Fruit fly (Drosophila melanogaster): Measurements from ENCODE around the gene CG11608.

Gene CG11608

DNA sequence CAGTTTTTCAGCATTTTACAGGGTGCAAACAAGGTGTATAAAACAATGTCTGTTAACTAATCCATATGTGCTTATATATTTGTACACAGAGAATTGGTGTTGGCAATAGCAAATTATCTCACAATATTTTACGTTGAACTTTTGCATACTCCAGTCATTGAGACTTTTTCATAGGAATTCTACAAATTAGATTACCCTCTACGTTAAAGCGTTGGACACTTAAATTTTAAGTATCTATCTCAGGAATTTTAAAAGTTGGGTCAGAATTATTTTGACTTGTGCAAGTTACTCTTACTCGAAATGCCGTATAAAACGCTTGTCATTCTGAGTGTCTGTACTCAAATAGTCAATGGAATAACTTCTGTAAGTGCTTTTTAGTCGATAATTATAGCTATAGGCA, 5.2 kb upstream of the CG11608 start, which contains the start of gene CG18530:
CG18530 (plus strand) TSS at position 301 of the 400 bp plus-strand sequence.
- TF ChIP-seq psq (optimal IDR thresholded peaks at IDR 0.05) (no peak), usp (GFP tag; optimal IDR thresholded peaks at IDR 0.05) (no peak), EcR (GFP tag; optimal IDR thresholded peaks at IDR 0.05) (no peak), CG8478 (optimal IDR thresholded peaks at IDR 0.05) (no peak), pan (optimal IDR thresholded peaks at IDR 0.05) (no peak), Dll (optimal IDR thresholded peaks at IDR 0.05) (no peak)

DNA sequence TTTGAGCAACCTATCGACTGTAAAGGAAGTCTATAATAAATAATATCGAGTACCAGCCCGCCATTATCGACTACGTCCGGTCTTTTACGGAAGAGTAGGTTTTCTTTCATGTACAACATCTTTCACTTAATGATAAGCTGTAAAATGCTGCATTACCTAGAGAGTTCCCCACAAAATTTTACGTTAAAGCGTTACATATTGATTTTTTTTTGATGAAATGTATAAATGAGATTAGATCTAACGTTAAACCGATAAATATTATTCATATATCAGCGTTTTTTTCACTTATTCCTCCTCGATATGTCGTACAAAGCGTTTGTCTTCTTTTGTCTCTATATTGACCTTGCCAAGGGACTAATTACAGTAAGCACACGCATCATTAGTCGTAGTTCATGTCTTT, 3.7 kb upstream of the CG11608 start, which contains the start of gene CG11598:
CG11598 (plus strand) TSS at position 301 of the 400 bp plus-strand sequence.
- TF ChIP-seq Dll (optimal IDR thresholded peaks at IDR 0.05) (no peak), CG8478 (optimal IDR thresholded peaks at IDR 0.05) (no peak), EcR (GFP tag; optimal IDR thresholded peaks at IDR 0.05) (no peak), psq (optimal IDR thresholded peaks at IDR 0.05) (no peak), usp (GFP tag; optimal IDR thresholded peaks at IDR 0.05) (no peak), pan (optimal IDR thresholded peaks at IDR 0.05) (no peak)

DNA sequence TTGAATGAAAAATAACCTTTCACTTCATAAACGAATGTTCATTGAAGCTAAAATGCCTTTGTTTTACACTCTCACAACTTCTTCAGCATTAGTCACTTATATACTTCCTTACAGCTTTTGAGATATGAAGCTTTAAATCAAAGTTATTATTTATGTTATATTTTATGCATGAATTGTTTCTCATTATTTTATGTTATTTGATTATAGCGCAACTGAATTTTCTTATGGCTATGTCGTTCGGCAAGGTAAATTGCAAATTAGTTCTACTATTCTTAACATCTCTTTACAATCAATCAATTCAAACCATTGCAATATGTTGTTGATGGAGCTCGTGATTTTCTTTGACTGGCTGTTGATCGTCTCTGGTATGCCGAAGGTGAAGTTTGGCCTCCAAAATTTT, 2.0 kb upstream of the CG11608 start, which contains the start of gene CG11600:
CG11600 (plus strand) TSS at position 301 of the 400 bp plus-strand sequence.
- TF ChIP-seq psq (optimal IDR thresholded peaks at IDR 0.05) (no peak), CG8478 (optimal IDR thresholded peaks at IDR 0.05) (no peak), Dll (optimal IDR thresholded peaks at IDR 0.05) (no peak), usp (GFP tag; optimal IDR thresholded peaks at IDR 0.05) (no peak), pan (optimal IDR thresholded peaks at IDR 0.05) (no peak), EcR (GFP tag; optimal IDR thresholded peaks at IDR 0.05) (no peak)

DNA sequence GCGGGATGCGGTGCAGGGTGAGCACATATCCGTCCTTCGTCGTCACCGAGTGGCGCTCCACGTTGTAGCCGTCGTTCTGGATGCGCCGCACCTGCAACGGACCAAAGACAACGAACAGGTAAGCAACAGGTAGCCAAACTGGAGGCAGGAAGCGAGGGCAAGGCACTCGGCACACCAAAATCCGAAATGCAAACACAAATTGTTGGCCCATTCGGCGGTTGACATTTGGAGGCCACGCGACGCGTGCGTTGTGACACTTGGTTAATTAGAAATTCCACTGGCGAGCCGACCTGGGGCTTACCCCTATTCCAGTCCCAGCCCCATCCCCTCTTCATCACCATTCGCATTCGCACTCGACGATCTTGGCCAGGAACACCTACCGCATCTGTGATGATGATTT, 3.3 kb downstream of the CG11608 start:
- TF ChIP-seq pan (optimal IDR thresholded peaks at IDR 0.05) (no peak), CG8478 (optimal IDR thresholded peaks at IDR 0.05) (no peak), usp (GFP tag; optimal IDR thresholded peaks at IDR 0.05) (no peak), EcR (GFP tag; optimal IDR thresholded peaks at IDR 0.05) (no peak), Dll (optimal IDR thresholded peaks at IDR 0.05) (no peak), psq (optimal IDR thresholded peaks at IDR 0.05) (no peak)

DNA sequence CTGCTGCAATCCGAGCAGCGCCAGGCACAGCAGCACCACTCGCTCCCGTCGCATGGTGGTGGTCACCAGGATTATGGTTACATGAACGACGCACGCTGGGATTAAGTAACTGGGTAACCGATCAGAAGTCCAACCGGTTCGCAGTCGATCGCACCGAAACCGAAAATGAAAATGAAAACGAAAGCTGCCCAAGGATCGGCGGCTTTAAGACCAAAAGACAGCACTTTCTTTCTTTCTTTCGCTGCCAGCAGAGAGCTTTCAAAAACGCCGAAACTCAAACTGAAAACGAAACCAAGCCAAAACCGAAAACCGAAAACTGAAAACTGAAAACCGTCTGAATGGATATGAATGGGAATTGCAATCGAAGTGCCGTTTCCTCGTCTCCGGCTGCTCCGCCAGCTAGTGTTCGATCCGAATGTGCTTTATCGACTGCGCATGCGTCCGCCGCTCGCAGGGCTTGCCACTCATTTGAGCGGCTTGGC, 3.8 kb downstream of the CG11608 start, which contains the start of gene CG6753:
CG6753 (minus strand) TSS at position 432 of the 482 bp plus-strand sequence.
- TF ChIP-seq Dll (optimal IDR thresholded peaks at IDR 0.05) (no peak), psq (optimal IDR thresholded peaks at IDR 0.05) (no peak), usp (GFP tag; optimal IDR thresholded peaks at IDR 0.05) (no peak), pan (optimal IDR thresholded peaks at IDR 0.05) (no peak), CG8478 (optimal IDR thresholded peaks at IDR 0.05) (no peak), EcR (GFP tag; optimal IDR thresholded peaks at IDR 0.05) (no peak)

DNA sequence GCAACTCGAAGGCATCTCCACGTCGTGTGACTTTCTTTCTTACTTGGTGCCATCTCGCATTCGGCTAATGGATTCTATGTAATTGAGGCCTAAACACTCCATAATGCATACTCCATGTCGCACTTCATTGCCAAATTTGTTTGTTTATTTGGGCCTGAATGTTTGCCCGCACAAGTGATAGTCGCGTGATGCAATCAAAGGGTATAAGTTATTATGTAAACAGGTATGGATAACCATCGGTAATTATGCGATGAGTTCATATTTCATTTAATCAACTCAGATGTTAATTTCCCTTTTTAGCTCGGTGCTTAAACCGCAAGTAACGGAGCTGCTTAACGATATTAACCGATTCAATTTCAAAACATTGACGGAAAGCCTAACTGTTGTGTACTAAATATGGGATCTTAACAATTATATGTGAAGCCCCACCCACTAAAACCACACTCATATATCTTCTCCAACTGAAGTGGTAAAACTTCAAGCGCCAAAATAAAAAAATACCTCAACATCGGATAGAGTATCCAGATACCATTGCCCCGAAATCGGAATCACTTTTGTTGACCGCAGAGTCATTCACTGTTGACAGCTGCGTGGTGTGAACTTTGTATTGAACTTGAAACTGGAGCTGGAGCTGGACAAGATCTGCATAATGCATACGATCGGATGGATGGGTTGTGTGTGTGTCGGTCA, 6.5 kb downstream of the CG11608 start:
- TF ChIP-seq usp (GFP tag; optimal IDR thresholded peaks at IDR 0.05) (no peak), Dll (optimal IDR thresholded peaks at IDR 0.05) (no peak), pan (optimal IDR thresholded peaks at IDR 0.05) (no peak), CG8478 (optimal IDR thresholded peaks at IDR 0.05) (no peak), psq (optimal IDR thresholded peaks at IDR 0.05) (no peak), EcR (GFP tag; optimal IDR thresholded peaks at IDR 0.05) (no peak)

DNA sequence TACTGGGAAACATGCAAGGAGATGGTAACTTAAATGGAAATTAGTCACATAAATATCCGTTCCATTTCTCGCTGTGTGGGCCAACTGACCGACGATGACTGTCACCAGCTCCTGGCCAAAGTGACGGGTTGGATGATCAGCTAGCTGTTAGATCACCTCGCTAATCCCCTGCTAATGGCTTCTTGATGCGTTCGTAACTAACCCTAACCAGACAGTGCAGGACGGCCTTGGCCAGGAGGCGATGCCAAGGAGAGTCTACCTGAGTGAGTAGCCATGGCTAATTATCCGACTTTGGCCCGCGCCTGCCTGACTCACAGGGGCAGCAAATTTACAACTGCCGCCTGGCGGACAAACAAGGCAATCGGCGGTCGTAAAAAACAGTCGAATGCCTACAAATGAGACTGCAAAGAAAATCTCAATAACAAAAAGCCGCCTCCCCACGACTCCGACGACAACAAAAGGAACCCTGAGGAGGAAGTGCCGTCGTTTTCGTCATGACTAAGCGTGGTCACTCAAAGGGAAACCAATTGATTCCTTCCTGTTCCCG, 7.6 kb downstream of the CG11608 start:
- TF ChIP-seq Dll (optimal IDR thresholded peaks at IDR 0.05), result no peak
- TF ChIP-seq usp (GFP tag; optimal IDR thresholded peaks at IDR 0.05), result no peak
- TF ChIP-seq pan (optimal IDR thresholded peaks at IDR 0.05), result no peak
- no peak for TF ChIP-seq psq (optimal IDR thresholded peaks at IDR 0.05)
- TF ChIP-seq CG8478 (optimal IDR thresholded peaks at IDR 0.05), result no peak
- TF ChIP-seq EcR (GFP tag; optimal IDR thresholded peaks at IDR 0.05), result no peak

DNA sequence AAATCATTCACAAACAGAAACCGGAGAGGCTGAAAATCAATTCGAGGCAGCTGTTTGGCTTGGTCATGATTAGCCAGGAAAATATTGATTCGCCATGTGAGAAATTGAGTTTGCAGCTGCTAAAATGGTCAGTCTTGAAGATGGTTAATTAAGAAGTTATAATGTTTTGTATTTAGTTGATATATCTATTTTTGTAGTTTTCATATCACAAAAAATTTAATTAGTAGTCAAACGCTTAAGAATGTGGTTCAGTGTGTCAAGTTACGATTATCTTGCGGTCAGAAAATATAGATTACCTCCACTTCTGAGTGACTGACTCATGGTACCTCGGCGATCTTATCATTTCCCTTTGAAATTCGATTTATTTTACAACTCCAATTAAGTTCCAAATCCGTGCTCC, 8.6 kb downstream of the CG11608 start:
- no peak for TF ChIP-seq usp (GFP tag; optimal IDR thresholded peaks at IDR 0.05)
- TF ChIP-seq CG8478 (optimal IDR thresholded peaks at IDR 0.05), result no peak
- TF ChIP-seq pan (optimal IDR thresholded peaks at IDR 0.05), result no peak
- no peak for TF ChIP-seq EcR (GFP tag; optimal IDR thresholded peaks at IDR 0.05)
- TF ChIP-seq Dll (optimal IDR thresholded peaks at IDR 0.05), result no peak
- no peak for TF ChIP-seq psq (optimal IDR thresholded peaks at IDR 0.05)

DNA sequence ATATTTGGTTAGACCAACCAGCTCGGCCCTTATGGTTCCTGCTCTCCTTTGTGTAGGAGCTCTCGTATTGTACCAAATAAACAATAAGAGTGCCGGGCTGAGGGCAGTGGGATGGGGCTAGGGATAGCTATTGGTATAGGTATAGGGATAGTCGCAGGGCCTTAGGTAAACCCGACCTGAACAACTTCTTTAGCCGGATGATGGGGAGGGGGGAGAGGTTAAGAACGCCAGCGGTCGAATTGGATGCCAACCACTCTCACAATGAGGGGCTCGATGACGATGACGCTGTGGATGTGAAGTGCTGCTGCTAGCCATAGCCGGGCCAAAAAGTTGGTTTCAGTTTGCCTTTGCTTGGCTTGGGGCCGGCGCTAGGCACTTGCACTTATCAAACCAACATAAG, 9.1 kb downstream of the CG11608 start:
- no peak for TF ChIP-seq pan (optimal IDR thresholded peaks at IDR 0.05)
- TF ChIP-seq psq (optimal IDR thresholded peaks at IDR 0.05), result no peak
- TF ChIP-seq Dll (optimal IDR thresholded peaks at IDR 0.05), result no peak

DNA sequence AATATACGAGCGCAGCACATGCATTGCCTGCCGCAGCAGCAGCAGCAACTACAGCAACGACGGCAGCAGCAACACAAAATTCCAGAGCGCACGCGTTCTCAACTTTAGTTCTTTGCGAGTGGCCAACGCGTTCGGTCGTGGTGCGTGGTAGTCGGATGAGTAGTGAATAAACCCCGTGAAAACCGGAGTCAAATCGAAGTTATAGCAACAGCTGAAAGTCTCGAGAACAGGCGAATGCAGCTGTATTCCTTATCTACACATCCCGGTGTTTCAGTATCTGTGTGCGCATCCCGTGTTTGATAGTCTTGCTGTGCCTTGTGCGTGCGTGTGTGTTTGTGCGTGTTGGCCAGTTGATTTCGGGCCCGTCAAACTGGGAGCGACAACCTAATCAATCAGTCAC, 9.7 kb downstream of the CG11608 start, which contains the start of gene Dtg:
Dtg (plus strand) TSS at position 105 of the 400 bp plus-strand sequence.
- TF ChIP-seq usp (GFP tag; optimal IDR thresholded peaks at IDR 0.05), result no peak
- TF ChIP-seq pan (optimal IDR thresholded peaks at IDR 0.05), result no peak
- peak in 1 of 2 experiments; percentile 30 for TF ChIP-seq EcR (GFP tag; optimal IDR thresholded peaks at IDR 0.05)

- TF ChIP-seq usp (GFP tag; optimal IDR thresholded peaks at IDR 0.05) (no peak), psq (optimal IDR thresholded peaks at IDR 0.05) (no peak), pan (optimal IDR thresholded peaks at IDR 0.05) (no peak), EcR (GFP tag; optimal IDR thresholded peaks at IDR 0.05) (no peak)
Observed at dm6 chr3R:12649099-12650029, 11.1 kb downstream of the CG11608 start.
